Fruit fly (Drosophila melanogaster) Kc167 (cell line): ENCODE measurements around the gene CG6126.

ENCODE experiments used
- Myc ChIP-seq: fragments of >200 bp; optimal IDR thresholded peaks from 2 replicates; lab custom pipeline; 2017; ENCODE audit warnings: missing external identifiers
- h ChIP-seq: fragments of >200 bp; optimal IDR thresholded peaks from 3 replicates; lab custom pipeline; 2018; ENCODE audit warnings: missing external identifiers
- insv ChIP-seq: fragments of >200 bp; optimal IDR thresholded peaks from 3 replicates; lab custom pipeline; 2018; ENCODE audit warnings: missing external identifiers
- psq ChIP-seq: fragments of >200 bp; optimal IDR thresholded peaks from 2 replicates; lab custom pipeline; 2017; ENCODE audit warnings: missing external identifiers

dm6 chr3R:16152369-16152768, 50.5 kb downstream of the CG6126 start:
- TF ChIP-seq h (lab: Kevin White, UChicago) (no peak), psq (lab: Kevin White, UChicago) (no peak), Myc (no peak), insv (no peak)
